Worm (Caenorhabditis elegans) whole organism, L1 larva: Measurements from ENCODE around the gene txt-9.

Source experiments
- C04F5.9 ChIP-seq: sonication (generic microtip); optimal IDR thresholded peaks from 2 replicates; lab custom pipeline; 2016; ENCODE audit warnings: missing genetic modification characterization, missing compliant biosample characterization
- C34B4.2 ChIP-seq: sonication (generic microtip); optimal IDR thresholded peaks from 2 replicates; lab custom pipeline; 2017; ENCODE audit warnings: mild to moderate bottlenecking, missing genetic modification characterization, missing compliant biosample characterization
- F16B12.6 ChIP-seq: fragments of 150-350 bp; optimal IDR thresholded peaks from 2 replicates; lab custom pipeline; 2014; ENCODE audit warnings: missing biosample characterization, missing genetic modification characterization
- Y116A8C.19 ChIP-seq: sonication (generic microtip); optimal IDR thresholded peaks from 2 replicates; lab custom pipeline; 2016; ENCODE audit warnings: missing compliant biosample characterization, missing genetic modification characterization, borderline replicate concordance
- aha-1 ChIP-seq: fragments of 150-350 bp; optimal IDR thresholded peaks from 2 replicates; lab custom pipeline; 2014; ENCODE audit warnings: missing biosample characterization, missing genetic modification characterization
- alr-1 ChIP-seq: fragments of 200-800 bp; sonication (Bioruptor generic); optimal IDR thresholded peaks from 2 replicates; lab custom pipeline; 2018; ENCODE audit warnings: borderline replicate concordance, mild to moderate bottlenecking, missing genetic modification characterization, missing compliant biosample characterization
- blmp-1 ChIP-seq: fragments of 150-350 bp; optimal IDR thresholded peaks from 2 replicates; lab custom pipeline; 2014; ENCODE audit warnings: missing biosample characterization, missing genetic modification characterization
- ceh-63 ChIP-seq: fragments of 200-800 bp; sonication (Bioruptor generic); optimal IDR thresholded peaks from 2 replicates; lab custom pipeline; 2018; ENCODE audit warnings: mild to moderate bottlenecking, missing genetic modification characterization, missing compliant biosample characterization
- ceh-8 ChIP-seq: fragments of 200-800 bp; sonication (Bioruptor generic); optimal IDR thresholded peaks from 2 replicates; lab custom pipeline; 2018; ENCODE audit warnings: mild to moderate bottlenecking, missing genetic modification characterization, moderate library complexity, missing compliant biosample characterization
- ceh-88 ChIP-seq: fragments of 200-800 bp; sonication (Bioruptor generic); IDR thresholded peaks from 2 replicates; pipeline ENCODE4 v1.3.6; 2022; ENCODE audit warnings: missing genetic modification characterization, missing compliant biosample characterization
- ceh-90 ChIP-seq: sonication (generic microtip); optimal IDR thresholded peaks from 2 replicates; lab custom pipeline; 2016; ENCODE audit warnings: missing genetic modification characterization, missing compliant biosample characterization
- dpl-1 ChIP-seq, 3 experiments: fragments of 150-350 bp in 2 of 3; sonication (generic microtip) in 1 of 3; optimal IDR thresholded peaks; 2 replicates each; lab custom pipeline; 2014 to 2017; ENCODE audit warnings: missing biosample characterization in 3 of 3, missing genetic modification characterization in 3 of 3, missing genetic modification reagents in 3 of 3
- efl-1 ChIP-seq, 4 experiments: fragments of 150-350 bp; optimal IDR thresholded peaks in 3 of 4; peaks in 1 of 4; 1 replicate in 1 of 4; 2 replicates in 3 of 4; lab custom pipeline; 2014; ENCODE audit warnings: missing biosample characterization in 2 of 4, missing genetic modification characterization in 2 of 4, missing genetic modification reagents in 2 of 4
- efl-3 ChIP-seq: fragments of 200-800 bp; sonication (Bioruptor generic); optimal IDR thresholded peaks from 2 replicates; lab custom pipeline; 2018; ENCODE audit warnings: mild to moderate bottlenecking, missing genetic modification characterization, missing compliant biosample characterization
- egl-13 ChIP-seq: sonication (generic microtip); optimal IDR thresholded peaks from 2 replicates; lab custom pipeline; 2016; ENCODE audit warnings: missing genotype, missing genetic modification reagents, missing genetic modification characterization, missing compliant biosample characterization
- elt-2 ChIP-seq: sonication (generic microtip); optimal IDR thresholded peaks from 2 replicates; lab custom pipeline; 2016; ENCODE audit warnings: missing genetic modification characterization, mild to moderate bottlenecking, inconsistent platforms, missing compliant biosample characterization, missing genetic modification reagents
- fkh-10 ChIP-seq: sonication (generic microtip); optimal IDR thresholded peaks from 2 replicates; lab custom pipeline; 2017; ENCODE audit warnings: missing biosample characterization, missing genetic modification reagents, missing genetic modification characterization
- hlh-17 ChIP-seq: fragments of 200-800 bp; sonication (Bioruptor generic); optimal IDR thresholded peaks from 2 replicates; lab custom pipeline; 2018; ENCODE audit warnings: missing genetic modification characterization, mild to moderate bottlenecking, missing compliant biosample characterization, moderate library complexity, borderline replicate concordance
- hlh-4 ChIP-seq: sonication (generic microtip); optimal IDR thresholded peaks from 2 replicates; lab custom pipeline; 2016; ENCODE audit warnings: mild to moderate bottlenecking, missing genetic modification characterization, missing compliant biosample characterization
- lin-13 ChIP-seq: fragments of 150-350 bp; optimal IDR thresholded peaks from 2 replicates; lab custom pipeline; 2014; ENCODE audit warnings: missing biosample characterization, missing genetic modification reagents, missing genetic modification characterization
- lin-14 ChIP-seq: fragments of 200-800 bp; sonication (Bioruptor generic); optimal IDR thresholded peaks from 2 replicates; lab custom pipeline; 2018; ENCODE audit warnings: mild to moderate bottlenecking, missing genetic modification characterization, moderate library complexity, missing compliant biosample characterization
- lsy-2 ChIP-seq, 2 experiments: fragments of 150-350 bp; optimal IDR thresholded peaks; 2 replicates each; lab custom pipeline; 2014; ENCODE audit warnings: missing biosample characterization in 2 of 2, missing genetic modification characterization in 2 of 2
- mab-9 ChIP-seq: fragments of 200-800 bp; sonication (Bioruptor generic); IDR thresholded peaks from 2 replicates; pipeline ENCODE4 v1.3.6; 2022; ENCODE audit warnings: missing genetic modification reagents, missing genetic modification characterization, missing compliant biosample characterization
- mep-1 ChIP-seq: fragments of 150-350 bp; optimal IDR thresholded peaks from 2 replicates; lab custom pipeline; 2014; ENCODE audit warnings: missing biosample characterization, missing genetic modification characterization
- nhr-11 ChIP-seq: fragments of 150-350 bp; optimal IDR thresholded peaks from 2 replicates; lab custom pipeline; 2014; ENCODE audit warnings: missing biosample characterization, missing genetic modification characterization
- nhr-12 ChIP-seq: sonication (generic microtip); optimal IDR thresholded peaks from 2 replicates; lab custom pipeline; 2017; ENCODE audit warnings: missing biosample characterization, missing genetic modification characterization
- nhr-20 ChIP-seq: sonication (generic microtip); optimal IDR thresholded peaks from 2 replicates; lab custom pipeline; 2016; ENCODE audit warnings: mild to moderate bottlenecking, missing genetic modification characterization, missing compliant biosample characterization
- nhr-237 ChIP-seq: fragments of 150-350 bp; optimal IDR thresholded peaks from 2 replicates; lab custom pipeline; 2014; ENCODE audit warnings: missing biosample characterization, missing genetic modification characterization
- nhr-28 ChIP-seq: fragments of 150-350 bp; optimal IDR thresholded peaks from 2 replicates; lab custom pipeline; 2014; ENCODE audit warnings: missing biosample characterization, missing genetic modification characterization
- nhr-47 ChIP-seq: sonication (generic microtip); optimal IDR thresholded peaks from 2 replicates; lab custom pipeline; 2016; ENCODE audit warnings: mild to moderate bottlenecking, missing genetic modification characterization, moderate library complexity, missing compliant biosample characterization
- nhr-71 ChIP-seq: sonication (generic microtip); optimal IDR thresholded peaks from 2 replicates; lab custom pipeline; 2016; ENCODE audit warnings: mild to moderate bottlenecking, missing genetic modification characterization, moderate library complexity, missing compliant biosample characterization
- nhr-77 ChIP-seq: fragments of 150-350 bp; optimal IDR thresholded peaks from 2 replicates; lab custom pipeline; 2014; ENCODE audit warnings: missing biosample characterization, missing genetic modification characterization
- nhr-84 ChIP-seq: sonication (generic microtip); optimal IDR thresholded peaks from 2 replicates; lab custom pipeline; 2017; ENCODE audit warnings: missing biosample characterization, missing genetic modification characterization
- pqm-1 ChIP-seq: sonication (generic microtip); optimal IDR thresholded peaks from 3 replicates; lab custom pipeline; 2017; ENCODE audit warnings: missing biosample characterization, missing genetic modification characterization
- rnt-1 ChIP-seq: sonication (generic microtip); optimal IDR thresholded peaks from 2 replicates; lab custom pipeline; 2016; ENCODE audit warnings: mild to moderate bottlenecking, missing genetic modification characterization, moderate library complexity, missing compliant biosample characterization
- sox-4 ChIP-seq: sonication (generic microtip); optimal IDR thresholded peaks from 2 replicates; lab custom pipeline; 2016; ENCODE audit warnings: missing genetic modification characterization, missing compliant biosample characterization
- tlp-1 ChIP-seq: fragments of 150-350 bp; optimal IDR thresholded peaks from 2 replicates; lab custom pipeline; 2014; ENCODE audit warnings: missing biosample characterization, missing genetic modification characterization
- unc-130 ChIP-seq: fragments of 150-350 bp; optimal IDR thresholded peaks from 2 replicates; lab custom pipeline; 2017; ENCODE audit warnings: missing biosample characterization, missing genetic modification characterization, inconsistent platforms
- unc-30 ChIP-seq: sonication (generic microtip); optimal IDR thresholded peaks from 2 replicates; lab custom pipeline; 2017; ENCODE audit warnings: missing biosample characterization, missing genetic modification characterization
- unc-62 ChIP-seq: fragments of 150-350 bp; optimal IDR thresholded peaks from 2 replicates; lab custom pipeline; 2014; ENCODE audit warnings: missing biosample characterization, missing genetic modification reagents, missing genetic modification characterization
- unc-86 ChIP-seq: sonication (generic microtip); optimal IDR thresholded peaks from 2 replicates; lab custom pipeline; 2016; ENCODE audit warnings: missing genetic modification characterization, missing compliant biosample characterization
- xbp-1 ChIP-seq: sonication (generic microtip); optimal IDR thresholded peaks from 2 replicates; lab custom pipeline; 2016; ENCODE audit warnings: missing genetic modification characterization, missing compliant biosample characterization
- zag-1 ChIP-seq: fragments of 150-350 bp; optimal IDR thresholded peaks from 2 replicates; lab custom pipeline; 2014; ENCODE audit warnings: missing biosample characterization, missing genetic modification characterization
- ztf-11 ChIP-seq, 2 experiments: sonication (generic microtip); optimal IDR thresholded peaks; 2 replicates each; lab custom pipeline; 2016 to 2017; ENCODE audit warnings: missing genetic modification characterization in 2 of 2, missing biosample characterization in 1 of 2, missing compliant biosample characterization in 1 of 2
- ztf-4 ChIP-seq: fragments of 150-350 bp; optimal IDR thresholded peaks from 2 replicates; lab custom pipeline; 2014; ENCODE audit warnings: missing biosample characterization, missing genetic modification characterization

txt-9 gene

ce11 chrII:5105020-5105419 is 19.4 kb downstream of the txt-9 start (continued):
- TF ChIP-seq dpl-1 (GFP tag; optimal IDR thresholded peaks at IDR 0.05; lab: Kevin White, UChicago) (peak in 2 of 3 experiments; percentile 57 to 68), ceh-88 (GFP tag; lab: Robert Waterston, UW) (peak; percentile 30; the same call in 1 of the 2 replicates), unc-130 (tag; lab: Kevin White, UChicago) (peak; percentile 36), rnt-1 (tag; lab: Kevin White, UChicago) (peak; percentile 70), nhr-12 (tag; lab: Kevin White, UChicago) (no peak), mep-1 (tag; lab: Kevin White, UChicago) (peak; percentile 78), F16B12.6 (peak; percentile 31), unc-30 (tag; lab: Kevin White, UChicago) (no peak), ztf-11 (tag; optimal IDR thresholded peaks at IDR 0.05; lab: Kevin White, UChicago) (peak in 1 of 2 experiments; percentile 32), hlh-17 (GFP tag; lab: Kevin White, UChicago) (no peak), lin-14 (peak; percentile 60), alr-1 (tag; lab: Kevin White, UChicago) (no peak), xbp-1 (tag; lab: Kevin White, UChicago) (peak; percentile 58), pqm-1 (tag; lab: Kevin White, UChicago) (no peak), fkh-10 (GFP tag; lab: Kevin White, UChicago) (peak; percentile 51), aha-1 (tag; lab: Kevin White, UChicago) (no peak), hlh-4 (tag; lab: Kevin White, UChicago) (no peak), nhr-84 (tag; lab: Kevin White, UChicago) (no peak), nhr-77 (tag; lab: Kevin White, UChicago) (peak; percentile 68), lsy-2 (tag; optimal IDR thresholded peaks at IDR 0.05; lab: Kevin White, UChicago) (peak; percentile 66 to 83), ceh-90 (no peak), lin-13 (GFP tag; lab: Kevin White, UChicago) (no peak), egl-13 (tag; lab: Kevin White, UChicago) (no peak), C04F5.9 (tag; lab: Kevin White, UChicago) (no peak), ztf-4 (tag; lab: Kevin White, UChicago) (no peak), nhr-237 (tag; lab: Kevin White, UChicago) (no peak), nhr-47 (tag; lab: Kevin White, UChicago) (peak; percentile 81), nhr-20 (tag; lab: Kevin White, UChicago) (peak; percentile 72), unc-62 (no peak), tlp-1 (tag; lab: Kevin White, UChicago) (no peak), blmp-1 (tag; lab: Kevin White, UChicago) (peak; percentile 29), efl-3 (GFP tag; lab: Kevin White, UChicago) (peak; percentile 3), ceh-63 (GFP tag; lab: Kevin White, UChicago) (no peak), nhr-71 (peak; percentile 73), C34B4.2 (no peak), nhr-11 (tag; lab: Kevin White, UChicago) (no peak), sox-4 (tag; lab: Kevin White, UChicago) (peak; percentile 8), mab-9 (0 out of 2 replicates have a peak, but pooled peaks have one; percentile 38), unc-86 (peak; percentile 41)

- no peak for TF ChIP-seq pqm-1 (tag; lab: Kevin White, UChicago)
- no peak for TF ChIP-seq nhr-28 (tag; lab: Kevin White, UChicago)
- no peak for TF ChIP-seq zag-1 (tag; lab: Kevin White, UChicago)
- no peak for TF ChIP-seq ceh-8
- no peak for TF ChIP-seq ceh-90
- no peak for TF ChIP-seq aha-1 (tag; lab: Kevin White, UChicago)
- peak; percentile 82 for TF ChIP-seq elt-2
- no peak for TF ChIP-seq nhr-20 (tag; lab: Kevin White, UChicago)
- TF ChIP-seq ceh-63 (GFP tag; lab: Kevin White, UChicago) = no peak
- TF ChIP-seq nhr-71 = no peak
- TF ChIP-seq efl-1 (optimal IDR thresholded peaks at IDR 0.05; lab: Kevin White, UChicago) = no peak
- peak in 1 of 2 experiments; percentile 72 for TF ChIP-seq efl-1 (GFP tag; optimal IDR thresholded peaks at IDR 0.05 in 1 of 2; lab: Kevin White, UChicago)
- TF ChIP-seq Y116A8C.19 = no peak
These were observed 24.1 kb downstream of the txt-9 start, which contains the start of gene F09C12.2 for ce11 chrII:5109693-5110092. TSS of gene F09C12.2 (plus strand) at chrII:5110012.
